Fruit fly (Drosophila melanogaster): ENCODE measurements around the gene CG11638.

The CG11638 gene

DNA sequence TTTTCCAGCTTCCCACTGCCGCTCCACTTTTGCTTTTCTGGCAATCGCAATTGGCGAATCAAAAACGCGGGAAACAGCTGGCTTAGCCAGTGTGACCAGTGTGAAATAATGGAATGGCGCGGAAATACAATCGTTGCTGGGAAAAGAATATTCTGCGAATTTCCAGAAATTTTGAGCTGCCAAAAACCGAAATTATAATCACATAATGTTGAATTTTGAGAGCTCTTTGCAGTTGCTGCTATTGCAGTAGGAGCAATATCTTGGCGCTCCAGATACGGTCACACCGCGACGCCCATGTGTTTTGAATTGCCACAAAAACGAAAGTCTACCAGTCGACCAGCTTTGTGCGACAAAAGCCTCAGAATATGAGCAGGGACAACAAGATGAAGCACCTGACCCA is 4.0 kb upstream of the CG11638 start, which contains the start of the genes Cdc45 and Rpp21 (continued):
- no peak for TF ChIP-seq CG2199 (GFP tag; IDR thresholded peaks at IDR 0.05)
- peak; percentile 31 for TF ChIP-seq CG4617 (GFP tag; optimal IDR thresholded peaks at IDR 0.05; ENCODE audit: borderline replicate concordance)
- peak; percentile 37 for TF ChIP-seq CG2116 (GFP tag; optimal IDR thresholded peaks at IDR 0.05)
- TF ChIP-seq slp2 (GFP tag; optimal IDR thresholded peaks at IDR 0.05), result no peak
- peak; percentile 12 for TF ChIP-seq hkb (optimal IDR thresholded peaks at IDR 0.05)
- no peak for TF ChIP-seq hkb (GFP tag; IDR thresholded peaks at IDR 0.05)
- TF ChIP-seq jigr1 (GFP tag; IDR thresholded peaks at IDR 0.05), result no peak
- no peak for TF ChIP-seq tap (tag; optimal IDR thresholded peaks at IDR 0.05)
- TF ChIP-seq CG2129 (GFP tag; IDR thresholded peaks at IDR 0.05; ENCODE audit: partially characterized antibody), result no peak
- no peak for TF ChIP-seq CG32772 (GFP tag; IDR thresholded peaks at IDR 0.05)
- TF ChIP-seq CG6791 (GFP tag; IDR thresholded peaks at IDR 0.05; ENCODE audit: partially characterized antibody), result peak; percentile 36; the same call in 1 of the 3 replicates
- peak; percentile 56 for TF ChIP-seq phol (tag; optimal IDR thresholded peaks at IDR 0.05)
- no peak for TF ChIP-seq CG12219 (GFP tag; optimal IDR thresholded peaks at IDR 0.05)
- TF ChIP-seq CrebB (tag; optimal IDR thresholded peaks at IDR 0.05), result no peak
- TF ChIP-seq so (GFP tag; IDR thresholded peaks at IDR 0.05), result no peak
- TF ChIP-seq Dad (GFP tag; optimal IDR thresholded peaks at IDR 0.05), result no peak
- no peak for TF ChIP-seq bigmax (GFP tag; optimal IDR thresholded peaks at IDR 0.05)
- no peak for TF ChIP-seq sisA (GFP tag; IDR thresholded peaks at IDR 0.05)
- TF ChIP-seq tx (GFP tag; optimal IDR thresholded peaks at IDR 0.05), result no peak
- TF ChIP-seq toy (GFP tag; IDR thresholded peaks at IDR 0.05), result no peak
- TF ChIP-seq row (GFP tag; IDR thresholded peaks at IDR 0.05), result 0 out of 3 replicates have a peak, but pooled peaks have one; percentile 16
- TF ChIP-seq CG31441 (GFP tag; IDR thresholded peaks at IDR 0.05), result no peak
- no peak for TF ChIP-seq CG11560 (tag; IDR thresholded peaks at IDR 0.05)
- no peak for TF ChIP-seq CG17385 (GFP tag; optimal IDR thresholded peaks at IDR 0.05)
- no peak for TF ChIP-seq cg (GFP tag; optimal IDR thresholded peaks at IDR 0.05)
- TF ChIP-seq croc (GFP tag; conservative IDR thresholded peaks at IDR 0.05), result no peak
- no peak for TF ChIP-seq H15 (GFP tag; IDR thresholded peaks at IDR 0.05)
- TF ChIP-seq psq (GFP tag; optimal IDR thresholded peaks at IDR 0.05), result no peak
- TF ChIP-seq grn (GFP tag; optimal IDR thresholded peaks at IDR 0.05), result no peak
- peak; percentile 22 for TF ChIP-seq CG3995 (GFP tag; optimal IDR thresholded peaks at IDR 0.05)
- no peak for TF ChIP-seq CG3281 (GFP tag; optimal IDR thresholded peaks at IDR 0.05)
- no peak for TF ChIP-seq tup (GFP tag; optimal IDR thresholded peaks at IDR 0.05)
- no peak for TF ChIP-seq CG17612 (GFP tag; IDR thresholded peaks at IDR 0.05)
- TF ChIP-seq CG18262 (tag; optimal IDR thresholded peaks at IDR 0.05), result no peak
- TF ChIP-seq wdn (GFP tag; IDR thresholded peaks at IDR 0.05), result no peak
- no peak for TF ChIP-seq CG8281 (tag; optimal IDR thresholded peaks at IDR 0.05)
- TF ChIP-seq wek (GFP tag; optimal IDR thresholded peaks at IDR 0.05), result no peak
- peak; percentile 59 for TF ChIP-seq BEAF-32 (GFP tag; optimal IDR thresholded peaks at IDR 0.05)
- no peak for TF ChIP-seq Abd-B (GFP tag; optimal IDR thresholded peaks at IDR 0.05)
- no peak for TF ChIP-seq CG10979 (tag; optimal IDR thresholded peaks at IDR 0.05)
- TF ChIP-seq CG10274 (GFP tag; optimal IDR thresholded peaks at IDR 0.05), result no peak
- TF ChIP-seq yki (optimal IDR thresholded peaks at IDR 0.05), result no peak
- peak; percentile 17; the same call in 1 of the 2 replicates for TF ChIP-seq Rfx (GFP tag; IDR thresholded peaks at IDR 0.05)
- no peak for TF ChIP-seq tin (GFP tag; optimal IDR thresholded peaks at IDR 0.05)
- peak; percentile 14 for TF ChIP-seq CoRest (tag; optimal IDR thresholded peaks at IDR 0.05)
- peak; percentile 73 for TF ChIP-seq Sin3A (optimal IDR thresholded peaks at IDR 0.05)
- TF ChIP-seq CG2712 (tag; optimal IDR thresholded peaks at IDR 0.05), result peak; percentile 8
- TF ChIP-seq nerfin-1 (tag; optimal IDR thresholded peaks at IDR 0.05), result no peak
- no peak for TF ChIP-seq Six4 (GFP tag; optimal IDR thresholded peaks at IDR 0.05)
- TF ChIP-seq cato (GFP tag; optimal IDR thresholded peaks at IDR 0.05; ENCODE audit: borderline replicate concordance), result no peak
- no peak for TF ChIP-seq Ravus (GFP tag; IDR thresholded peaks at IDR 0.05)
- no peak for TF ChIP-seq nom (GFP tag; optimal IDR thresholded peaks at IDR 0.05)
- no peak for TF ChIP-seq en (GFP tag; optimal IDR thresholded peaks at IDR 0.05)
